Fruit fly (Drosophila melanogaster): ENCODE measurements around the gene rgn.
A peak's percentile ranks its signal among the peaks of the same experiment; 100 is the strongest.

Gene rgn

DNA sequence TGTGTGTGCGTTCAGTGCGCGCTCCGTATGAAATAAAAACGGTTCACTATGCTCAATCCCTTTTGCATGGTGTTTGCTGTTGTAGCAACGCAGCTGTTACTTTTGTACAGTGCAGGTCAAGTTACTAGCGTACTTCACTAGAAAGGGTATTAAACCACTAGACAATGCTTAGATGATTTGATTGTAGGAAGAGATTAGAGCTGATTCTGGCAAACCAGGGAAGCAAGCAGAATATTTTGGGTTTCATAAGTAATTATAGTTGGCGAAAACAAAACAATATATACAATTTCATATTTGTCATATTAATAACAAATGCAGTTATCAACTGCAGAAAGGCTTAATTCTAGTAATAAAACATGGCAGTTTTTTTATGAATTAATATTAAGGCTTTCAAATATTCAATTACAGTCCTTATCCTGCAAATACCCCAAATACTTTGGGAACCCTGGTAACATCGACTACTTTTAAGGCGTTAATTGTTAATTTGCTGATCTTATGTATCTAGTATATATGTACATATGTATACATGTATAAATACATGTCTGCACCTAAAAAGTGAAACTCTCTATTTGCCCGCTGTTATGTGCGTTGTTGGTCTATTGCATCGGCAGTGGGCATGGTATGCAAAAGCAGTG lies 35.0 kb upstream of the rgn start (continued):
- TF ChIP-seq pdm3 (GFP tag; optimal IDR thresholded peaks at IDR 0.05) (peak; percentile 67), topi (GFP tag; optimal IDR thresholded peaks at IDR 0.05) (peak; percentile 64), dac (GFP tag; optimal IDR thresholded peaks at IDR 0.05) (peak; percentile 57), Hr39 (GFP tag; optimal IDR thresholded peaks at IDR 0.05) (peak; percentile 67), vri (GFP tag; optimal IDR thresholded peaks at IDR 0.05) (peak; percentile 25), fd59A (GFP tag; optimal IDR thresholded peaks at IDR 0.05) (peak; percentile 65), Met (GFP tag; optimal IDR thresholded peaks at IDR 0.05) (peak; percentile 61), CG11294 (GFP tag; IDR thresholded peaks at IDR 0.05) (peak; percentile 43; the same call in 1 of the 2 replicates), Eip93F (GFP tag; optimal IDR thresholded peaks at IDR 0.05) (no peak), Eip78C (GFP tag) (peak; percentile 92), CG16779 (tag; optimal IDR thresholded peaks at IDR 0.05) (no peak), CG31627 (GFP tag; optimal IDR thresholded peaks at IDR 0.05) (peak; percentile 67), CG11902 (GFP tag; optimal IDR thresholded peaks at IDR 0.05) (peak; percentile 36), cyc (GFP tag; optimal IDR thresholded peaks at IDR 0.05) (peak; percentile 55), svp (GFP tag) (peak; percentile 82), CG3032 (tag; optimal IDR thresholded peaks at IDR 0.05) (peak; percentile 51), dsx (GFP tag; optimal IDR thresholded peaks at IDR 0.05; ENCODE audit: poor library complexity, severe bottlenecking) (no peak), Ets96B (tag; optimal IDR thresholded peaks at IDR 0.05) (peak; percentile 40), Gug (GFP tag; IDR thresholded peaks at IDR 0.05) (peak; percentile 48), Eip75B (GFP tag; optimal IDR thresholded peaks at IDR 0.05) (peak; percentile 58), Sox14 (GFP tag; optimal IDR thresholded peaks at IDR 0.05) (peak; percentile 62), Blimp-1 (GFP tag; optimal IDR thresholded peaks at IDR 0.05) (no peak), Sox102F (GFP tag; optimal IDR thresholded peaks at IDR 0.05) (peak; percentile 48), CG8632 (GFP tag; optimal IDR thresholded peaks at IDR 0.05) (peak; percentile 58), fkh (GFP tag; optimal IDR thresholded peaks at IDR 0.05) (no peak), fd85E (GFP tag; optimal IDR thresholded peaks at IDR 0.05) (no peak), CG10631 (GFP tag; optimal IDR thresholded peaks at IDR 0.05) (peak; percentile 75), CG15336 (GFP tag; IDR thresholded peaks at IDR 0.05) (0 out of 2 replicates have a peak, but pooled peaks have one; percentile 11), CG9139 (GFP tag; optimal IDR thresholded peaks at IDR 0.05) (no peak), CG11762 (GFP tag; optimal IDR thresholded peaks at IDR 0.05; ENCODE audit: insufficient read depth) (peak; percentile 53), Ets21C (GFP tag; optimal IDR thresholded peaks at IDR 0.05) (peak; percentile 5), CG34406 (GFP tag; optimal IDR thresholded peaks at IDR 0.05) (peak; percentile 44), Hr38 (GFP tag; optimal IDR thresholded peaks at IDR 0.05) (no peak), Smox (GFP tag; optimal IDR thresholded peaks at IDR 0.05) (peak; percentile 56), salr (GFP tag; optimal IDR thresholded peaks at IDR 0.05) (peak; percentile 49 to 83), CG6808 (GFP tag; optimal IDR thresholded peaks at IDR 0.05) (peak; percentile 37), net (GFP tag; optimal IDR thresholded peaks at IDR 0.05) (peak; percentile 61), CG6854 (GFP tag; optimal IDR thresholded peaks at IDR 0.05) (no peak), ss (GFP tag; optimal IDR thresholded peaks at IDR 0.05) (no peak), achi (GFP tag; optimal IDR thresholded peaks at IDR 0.05) (peak; percentile 53), Hr4 (GFP tag; optimal IDR thresholded peaks at IDR 0.05) (peak; percentile 83), Sox15 (GFP tag; optimal IDR thresholded peaks at IDR 0.05) (peak; percentile 28)

DNA sequence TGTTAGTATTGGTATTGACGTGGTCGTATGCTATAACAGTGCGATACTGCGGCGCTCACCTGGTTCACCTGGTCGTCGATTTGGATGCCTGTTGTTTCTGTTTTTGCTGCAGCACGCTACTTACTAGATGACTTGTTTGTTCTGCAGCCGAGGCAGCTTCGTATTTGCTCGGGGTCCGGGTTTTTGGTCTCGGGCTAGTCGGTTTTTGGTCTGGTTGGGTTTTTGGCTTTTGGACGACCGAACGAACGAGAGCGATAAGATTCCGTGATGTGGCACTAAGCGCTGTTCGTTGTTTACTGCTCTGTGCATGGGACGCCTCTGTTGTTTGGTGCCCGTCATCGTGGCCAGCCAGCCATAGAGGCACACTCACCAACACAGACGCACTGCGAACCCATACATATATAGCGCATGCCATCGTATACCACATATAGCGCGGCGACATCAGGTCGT lies 33.3 kb upstream of the rgn start, which contains the start of gene ebd2:
Gene ebd2 (minus strand): TSS at position 306 of the 450 bp plus-strand sequence.
- TF ChIP-seq CG6792 (GFP tag; optimal IDR thresholded peaks at IDR 0.05) (no peak), CG15336 (GFP tag; IDR thresholded peaks at IDR 0.05) (0 out of 2 replicates have a peak, but pooled peaks have one; percentile 11), Eip75B (GFP tag; optimal IDR thresholded peaks at IDR 0.05) (no peak), topi (GFP tag; optimal IDR thresholded peaks at IDR 0.05) (no peak), CG16779 (tag; optimal IDR thresholded peaks at IDR 0.05) (no peak), CG4318 (GFP tag; optimal IDR thresholded peaks at IDR 0.05) (no peak), ss (GFP tag; optimal IDR thresholded peaks at IDR 0.05) (peak in 1 of 2 experiments; percentile 33), CG6276 (GFP tag; optimal IDR thresholded peaks at IDR 0.05) (peak; percentile 28), fkh (GFP tag; optimal IDR thresholded peaks at IDR 0.05) (peak; percentile 91), CG8319 (GFP tag; optimal IDR thresholded peaks at IDR 0.05) (no peak), CG6163 (GFP tag; IDR thresholded peaks at IDR 0.05) (0 out of 3 replicates have a peak, but pooled peaks have one; percentile 18), CG10631 (GFP tag; optimal IDR thresholded peaks at IDR 0.05) (no peak), CG34406 (GFP tag; optimal IDR thresholded peaks at IDR 0.05) (no peak), CG7368 (GFP tag; optimal IDR thresholded peaks at IDR 0.05) (peak; percentile 12), CG11294 (GFP tag; IDR thresholded peaks at IDR 0.05) (no peak), salr (GFP tag; optimal IDR thresholded peaks at IDR 0.05) (no peak), net (GFP tag; optimal IDR thresholded peaks at IDR 0.05) (no peak), Sox14 (GFP tag; optimal IDR thresholded peaks at IDR 0.05) (no peak), fd59A (GFP tag; optimal IDR thresholded peaks at IDR 0.05) (no peak), Sox15 (GFP tag; optimal IDR thresholded peaks at IDR 0.05) (no peak), CG3919 (GFP tag; optimal IDR thresholded peaks at IDR 0.05) (peak; percentile 27), Eip78C (GFP tag) (peak; percentile 46), svp (GFP tag) (no peak)

Data from whole organism, prepupa.